1 worm cellular context compared by ENCODE assay signal in genomic region chrV:619054-619453, ce11.
TF ChIP-seq lines count a peak whose summit lies in the region.

TSS of gene F48G7.4 (plus strand) at chrV:619453.

TF ChIP-seq in whole organism, L1 larva, 84 proteins besides CTCF, POLR2A, EP300 and RAD21 (continued from another document):
- TF ChIP-seq egl-13 (tag; optimal IDR thresholded peaks at IDR 0.05; lab: Kevin White, UChicago): peak; percentile 55
- no peak for TF ChIP-seq tlp-1 (tag; optimal IDR thresholded peaks at IDR 0.05; lab: Kevin White, UChicago)
- TF ChIP-seq F16B12.6 (tag; optimal IDR thresholded peaks at IDR 0.05; lab: Kevin White, UChicago): peak; percentile 5
- peak; percentile 22 to 44 (median 32) for TF ChIP-seq dpl-1 (GFP tag; optimal IDR thresholded peaks at IDR 0.05; lab: Kevin White, UChicago)
- peak in 1 of 6 experiments; percentile 23 for TF ChIP-seq elt-3 (tag; optimal IDR thresholded peaks at IDR 0.05; lab: Kevin White, UChicago)
- TF ChIP-seq sox-4 (tag; optimal IDR thresholded peaks at IDR 0.05; lab: Kevin White, UChicago): peak; percentile 13
- peak; percentile 24 for TF ChIP-seq mef-2 (tag; optimal IDR thresholded peaks at IDR 0.05; lab: Kevin White, UChicago)
- peak; percentile 68 for TF ChIP-seq nhr-237 (tag; optimal IDR thresholded peaks at IDR 0.05; lab: Kevin White, UChicago)
- TF ChIP-seq swsn-7 (tag; optimal IDR thresholded peaks at IDR 0.05; lab: Kevin White, UChicago): peak; percentile 78
- TF ChIP-seq nhr-77 (tag; optimal IDR thresholded peaks at IDR 0.05; lab: Kevin White, UChicago): peak; percentile 23
- no peak for TF ChIP-seq hlh-4 (tag; optimal IDR thresholded peaks at IDR 0.05; lab: Kevin White, UChicago)
- no peak for TF ChIP-seq hpl-2 (GFP tag; optimal IDR thresholded peaks at IDR 0.05; lab: Kevin White, UChicago)
- no peak for TF ChIP-seq sup-37 (GFP tag; optimal IDR thresholded peaks at IDR 0.05; lab: Kevin White, UChicago)
- peak in 1 of 2 experiments; percentile 45 for TF ChIP-seq egl-27 (tag; optimal IDR thresholded peaks at IDR 0.05; lab: Kevin White, UChicago)
- TF ChIP-seq grh-1 (GFP tag; IDR thresholded peaks at IDR 0.05; lab: Robert Waterston, UW): peak; percentile 48; the same call in 1 of the 2 replicates
- no peak for TF ChIP-seq nhr-76 (tag; optimal IDR thresholded peaks at IDR 0.05; lab: Kevin White, UChicago)
- no peak for TF ChIP-seq unc-62 (GFP tag; optimal IDR thresholded peaks at IDR 0.05; lab: Kevin White, UChicago)
- TF ChIP-seq nhr-12 (tag; optimal IDR thresholded peaks at IDR 0.05; lab: Kevin White, UChicago): no peak
- TF ChIP-seq Y116A8C.19 (tag; optimal IDR thresholded peaks at IDR 0.05; lab: Kevin White, UChicago; ENCODE audit: borderline replicate concordance): no peak
- no peak for TF ChIP-seq blmp-1 (tag; optimal IDR thresholded peaks at IDR 0.05; lab: Kevin White, UChicago)
- peak; percentile 90 for TF ChIP-seq unc-86 (tag; optimal IDR thresholded peaks at IDR 0.05; lab: Kevin White, UChicago)
- peak; percentile 67 for TF ChIP-seq skn-1 (tag; optimal IDR thresholded peaks at IDR 0.05; lab: Kevin White, UChicago)
- TF ChIP-seq aly-2 (tag; optimal IDR thresholded peaks at IDR 0.05; lab: Kevin White, UChicago): peak; percentile 54
- peak; percentile 60 for TF ChIP-seq fos-1 (tag; optimal IDR thresholded peaks at IDR 0.05; lab: Kevin White, UChicago)
- no peak for TF ChIP-seq elt-2 (tag; optimal IDR thresholded peaks at IDR 0.05; lab: Kevin White, UChicago)
- no peak for TF ChIP-seq nhr-28 (tag; optimal IDR thresholded peaks at IDR 0.05; lab: Kevin White, UChicago)
- TF ChIP-seq vab-15 (tag; optimal IDR thresholded peaks at IDR 0.05; lab: Kevin White, UChicago): no peak
- no peak for TF ChIP-seq C16A3.4 (tag; optimal IDR thresholded peaks at IDR 0.05; lab: Kevin White, UChicago)
- TF ChIP-seq efl-1 (optimal IDR thresholded peaks at IDR 0.05; lab: Kevin White, UChicago): peak; percentile 73 to 75
- peak in 1 of 2 experiments; percentile 47 for TF ChIP-seq efl-1 (GFP tag; optimal IDR thresholded peaks at IDR 0.05 in 1 of 2; lab: Kevin White, UChicago)
- peak; percentile 15 for TF ChIP-seq lin-13 (GFP tag; optimal IDR thresholded peaks at IDR 0.05; lab: Kevin White, UChicago)
- TF ChIP-seq fkh-4 (tag; optimal IDR thresholded peaks at IDR 0.05; lab: Kevin White, UChicago; ENCODE audit: borderline replicate concordance): no peak
- TF ChIP-seq rnt-1 (tag; optimal IDR thresholded peaks at IDR 0.05; lab: Kevin White, UChicago): peak; percentile 67
- peak; percentile 100 for TF ChIP-seq lin-14 (GFP tag; optimal IDR thresholded peaks at IDR 0.05; lab: Kevin White, UChicago)
- no peak for TF ChIP-seq mab-9 (GFP tag; IDR thresholded peaks at IDR 0.05; lab: Robert Waterston, UW)
- peak; percentile 60 for TF ChIP-seq dsc-1 (tag; optimal IDR thresholded peaks at IDR 0.05; lab: Kevin White, UChicago)
- peak in 1 of 2 experiments; percentile 72 for TF ChIP-seq lsy-2 (tag; optimal IDR thresholded peaks at IDR 0.05; lab: Kevin White, UChicago)
- peak; percentile 91 for TF ChIP-seq fkh-8 (tag; optimal IDR thresholded peaks at IDR 0.05; lab: Kevin White, UChicago)
- TF ChIP-seq pag-3 (tag; optimal IDR thresholded peaks at IDR 0.05; lab: Kevin White, UChicago; ENCODE audit: borderline replicate concordance, insufficient read depth): no peak
- no peak for TF ChIP-seq pqm-1 (tag; optimal IDR thresholded peaks at IDR 0.05; lab: Kevin White, UChicago)
